Fruit fly (Drosophila melanogaster): Measurements from ENCODE around the gene He.

The He gene

dm6 chr2L:13947476-13947875, 25.3 kb downstream of the He start, which contains the start of gene Vajk3:
Vajk3 (minus strand) TSS chr2L:13947476.
- TF ChIP-seq CG5204 (GFP tag; optimal IDR thresholded peaks at IDR 0.05) = no peak
- no peak for TF ChIP-seq ovo (GFP tag; optimal IDR thresholded peaks at IDR 0.05)
- TF ChIP-seq Mnt (GFP tag; optimal IDR thresholded peaks at IDR 0.05) = no peak
- TF ChIP-seq kay (GFP tag; ENCODE audit: borderline replicate concordance) = no peak
- no peak for TF ChIP-seq CG7101 (tag; optimal IDR thresholded peaks at IDR 0.05)
- TF ChIP-seq cic (GFP tag; optimal IDR thresholded peaks at IDR 0.05) = no peak
- no peak for TF ChIP-seq CG33017 (tag; optimal IDR thresholded peaks at IDR 0.05)

- TF ChIP-seq CG33017 (tag; optimal IDR thresholded peaks at IDR 0.05) = no peak
- no peak for TF ChIP-seq pad (GFP tag; optimal IDR thresholded peaks at IDR 0.05)
- no peak for TF ChIP-seq CG12768 (GFP tag; optimal IDR thresholded peaks at IDR 0.05)
- no peak for TF ChIP-seq CG14711 (tag; optimal IDR thresholded peaks at IDR 0.05)
- TF ChIP-seq ovo (GFP tag; optimal IDR thresholded peaks at IDR 0.05) = no peak
- no peak for TF ChIP-seq CG7101 (tag; optimal IDR thresholded peaks at IDR 0.05)
- TF ChIP-seq CG5204 (GFP tag; optimal IDR thresholded peaks at IDR 0.05) = no peak
- TF ChIP-seq Clk (GFP tag; optimal IDR thresholded peaks at IDR 0.05) = no peak
- TF ChIP-seq toe (GFP tag; optimal IDR thresholded peaks at IDR 0.05) = no peak
- no peak for TF ChIP-seq CG7045 (GFP tag; optimal IDR thresholded peaks at IDR 0.05)
- TF ChIP-seq bab1 (GFP tag; optimal IDR thresholded peaks at IDR 0.05) = no peak
- no peak for TF ChIP-seq cic (GFP tag; optimal IDR thresholded peaks at IDR 0.05)
Observed at dm6 chr2L:13934542-13935065, 38.1 kb downstream of the He start, which contains the start of gene Vajk2. Vajk2 (minus strand) TSS chr2L:13934692.

dm6 chr2L:13931318-13931717, 41.4 kb downstream of the He start, which contains the start of gene CG42711:
CG42711 (minus strand) TSS chr2L:13931362.
- TF ChIP-seq CG5204 (GFP tag; optimal IDR thresholded peaks at IDR 0.05) (no peak), CG7045 (GFP tag; optimal IDR thresholded peaks at IDR 0.05) (no peak), Crg-1 (GFP tag; optimal IDR thresholded peaks at IDR 0.05) (no peak), tj (GFP tag; optimal IDR thresholded peaks at IDR 0.05) (no peak), ovo (GFP tag; optimal IDR thresholded peaks at IDR 0.05) (no peak), cic (GFP tag; optimal IDR thresholded peaks at IDR 0.05) (no peak), kay (GFP tag; ENCODE audit: borderline replicate concordance) (no peak), CG11617 (GFP tag; optimal IDR thresholded peaks at IDR 0.05) (no peak), CG7101 (tag; optimal IDR thresholded peaks at IDR 0.05) (peak; percentile 6), Mnt (GFP tag; optimal IDR thresholded peaks at IDR 0.05) (no peak), CG14711 (tag; optimal IDR thresholded peaks at IDR 0.05) (peak; percentile 16), cnc (optimal IDR thresholded peaks at IDR 0.05) (no peak), CG33017 (tag; optimal IDR thresholded peaks at IDR 0.05) (peak; percentile 23), Hr96 (GFP tag; optimal IDR thresholded peaks at IDR 0.05) (no peak), CG12768 (GFP tag; optimal IDR thresholded peaks at IDR 0.05) (no peak)

- TF ChIP-seq Clk (GFP tag; optimal IDR thresholded peaks at IDR 0.05) = no peak
Observed at dm6 chr2L:13928461-13928860, 44.3 kb downstream of the He start.

dm6 chr2L:13925699-13926098, 47.0 kb downstream of the He start:
- TF ChIP-seq kay (GFP tag; ENCODE audit: borderline replicate concordance) = no peak
- TF ChIP-seq Crg-1 (GFP tag; optimal IDR thresholded peaks at IDR 0.05) = no peak
- TF ChIP-seq bab1 (GFP tag; optimal IDR thresholded peaks at IDR 0.05) = no peak
- no peak for TF ChIP-seq CG33017 (tag; optimal IDR thresholded peaks at IDR 0.05)
- TF ChIP-seq pad (GFP tag; optimal IDR thresholded peaks at IDR 0.05) = no peak

dm6 chr2L:13923984-13924383, 48.8 kb downstream of the He start:
- TF ChIP-seq CG5204 (GFP tag; optimal IDR thresholded peaks at IDR 0.05) (no peak), Mnt (GFP tag; optimal IDR thresholded peaks at IDR 0.05) (no peak), CG33017 (tag; optimal IDR thresholded peaks at IDR 0.05) (no peak)

dm6 chr2L:13923453-13923852, 49.3 kb downstream of the He start, which contains the start of gene Vajk1:
Vajk1 (minus strand) TSS chr2L:13923553.
- TF ChIP-seq cic (GFP tag; optimal IDR thresholded peaks at IDR 0.05) (no peak), CG11617 (GFP tag; optimal IDR thresholded peaks at IDR 0.05) (no peak), CG5204 (GFP tag; optimal IDR thresholded peaks at IDR 0.05) (no peak), pad (GFP tag; optimal IDR thresholded peaks at IDR 0.05) (no peak), CG14711 (tag; optimal IDR thresholded peaks at IDR 0.05) (no peak), CG1620 (GFP tag; optimal IDR thresholded peaks at IDR 0.05) (no peak)
